Fruit fly (Drosophila melanogaster) S2 (cell line): ENCODE measurements around the gene Mob2.

ENCODE experiments used
- CG8478 ChIP-seq: fragments of >200 bp; optimal IDR thresholded peaks from 2 replicates; lab custom pipeline; 2018
- CTCF ChIP-seq, 2 experiments: fragments of >200 bp; optimal IDR thresholded peaks; 2 replicates each; lab custom pipeline; 2018

dm6 chr3L:11508337-11508736 lies 53.7 kb downstream of the Mob2 start, which contains the start of gene CG33500:
- TF ChIP-seq CTCF (optimal IDR thresholded peaks at IDR 0.05; lab: Kevin White, UChicago), result no peak
- TF ChIP-seq CG8478, result no peak
